Worm (Caenorhabditis elegans): ENCODE results near the gene dyf-18.

dyf-18 gene

DNA sequence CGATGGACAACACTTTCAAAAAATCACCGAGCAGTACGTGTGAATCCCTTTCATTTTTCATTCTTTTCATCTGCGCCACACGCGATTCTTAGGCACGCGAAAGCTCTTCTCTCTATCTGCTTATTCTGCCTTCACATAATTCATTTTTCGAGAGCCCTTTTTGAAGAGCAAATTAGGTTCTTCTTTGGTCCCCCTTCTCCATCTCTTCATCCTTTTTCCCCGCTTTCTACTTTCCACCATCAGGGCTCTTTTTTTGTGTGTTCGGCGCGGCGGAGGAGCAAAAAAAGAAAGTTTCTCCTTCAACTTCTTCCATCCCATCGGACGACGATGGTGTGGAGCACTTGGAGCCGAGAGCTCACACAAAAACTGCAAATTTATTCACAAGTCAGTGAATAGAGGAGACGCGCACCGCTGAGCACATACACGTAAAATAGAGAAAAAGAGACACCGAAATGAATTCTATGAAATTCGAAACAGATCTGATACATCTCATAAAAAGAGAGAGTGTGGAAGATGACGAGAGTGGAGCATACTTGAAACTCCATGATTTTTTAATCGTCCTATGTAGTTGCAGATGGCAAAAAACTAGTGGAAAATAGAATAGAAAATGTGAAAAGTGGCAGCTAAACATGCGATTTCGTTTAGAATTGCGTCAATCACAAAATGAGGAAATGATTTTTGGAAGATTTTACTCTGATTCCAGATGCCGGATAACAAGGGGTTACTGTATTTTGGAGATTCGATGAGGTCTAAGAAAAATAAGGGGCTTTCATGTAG, 15.7 kb downstream of the dyf-18 start:
- peak; percentile 5 for TF ChIP-seq ceh-27 (GFP tag; optimal IDR thresholded peaks at IDR 0.05)
- TF ChIP-seq zim-3 (tag; optimal IDR thresholded peaks at IDR 0.05): no peak

DNA sequence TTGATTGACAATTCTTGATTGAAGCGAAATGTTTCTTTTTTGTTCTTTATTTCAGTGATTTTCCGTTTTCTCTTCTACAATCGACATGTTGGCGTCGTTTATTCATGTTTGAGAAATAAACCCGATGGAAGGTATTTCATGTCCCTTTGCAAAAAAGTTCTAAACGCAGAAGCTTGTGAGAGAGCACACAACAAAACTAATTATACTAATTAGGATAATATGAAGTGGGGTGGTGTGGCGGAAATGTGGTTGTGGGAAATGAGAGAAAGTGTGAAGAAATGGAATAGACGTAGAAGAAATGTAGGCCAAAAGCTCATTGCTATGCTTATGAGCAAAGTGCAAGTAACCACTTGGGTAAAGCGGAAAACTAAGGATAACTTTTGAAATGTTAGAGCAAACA, 18.1 kb downstream of the dyf-18 start:
- TF ChIP-seq lin-35 (GFP tag; optimal IDR thresholded peaks at IDR 0.05) (no peak), chd-7 (tag; optimal IDR thresholded peaks at IDR 0.05) (no peak), F33H1.4 (GFP tag; IDR thresholded peaks at IDR 0.05) (no peak), nfyb-1 (GFP tag; IDR thresholded peaks at IDR 0.05) (no peak), ceh-79 (tag; optimal IDR thresholded peaks at IDR 0.05) (no peak), ekl-4 (GFP tag; IDR thresholded peaks at IDR 0.05) (no peak), cebp-2 (GFP tag; IDR thresholded peaks at IDR 0.05) (no peak), madf-3 (GFP tag; IDR thresholded peaks at IDR 0.05) (no peak), C06A6.2 (GFP tag; conservative IDR thresholded peaks at IDR 0.05) (no peak), lin-40 (tag; optimal IDR thresholded peaks at IDR 0.05) (no peak), aptf-3 (GFP tag; IDR thresholded peaks at IDR 0.05) (no peak), mel-28 (tag; optimal IDR thresholded peaks at IDR 0.05; ENCODE audit: borderline replicate concordance) (no peak), sptf-2 (GFP tag; optimal IDR thresholded peaks at IDR 0.05) (no peak), him-1 (tag; optimal IDR thresholded peaks at IDR 0.05) (no peak), F22D6.2 (tag; optimal IDR thresholded peaks at IDR 0.05) (no peak), dox-1 (GFP tag; IDR thresholded peaks at IDR 0.05) (no peak), sdz-38 (tag; optimal IDR thresholded peaks at IDR 0.05) (no peak)

DNA sequence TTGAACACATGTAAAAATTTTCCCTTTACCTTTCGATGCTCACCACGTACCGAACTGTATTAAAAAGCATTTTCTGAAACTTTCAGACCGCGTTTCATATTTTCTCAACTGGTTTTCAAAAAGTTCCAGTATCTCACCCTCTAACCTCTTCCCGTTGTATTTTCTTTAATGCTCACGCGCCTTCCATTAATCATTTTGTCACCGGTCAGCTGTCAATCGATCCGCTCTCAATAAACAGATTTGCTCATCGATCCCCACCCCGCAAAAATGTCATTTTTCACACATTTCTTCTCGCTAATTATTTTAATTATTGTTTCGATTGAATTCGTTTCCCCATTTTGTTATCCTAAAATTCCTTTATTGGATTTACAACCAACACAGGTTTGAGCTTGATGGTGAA, 21.9 kb downstream of the dyf-18 start, which contains the start of gene lpr-2:
TSS of gene lpr-2 (plus strand) at position 189 of the 400 bp plus-strand sequence.
- no peak for TF ChIP-seq egrh-3 (GFP tag; IDR thresholded peaks at IDR 0.05)
- no peak for TF ChIP-seq snpc-1.3 (tag; optimal IDR thresholded peaks at IDR 0.05; ENCODE audit: insufficient read depth)
- TF ChIP-seq B0261.1 (tag; optimal IDR thresholded peaks at IDR 0.05): no peak
- no peak for TF ChIP-seq ceh-91 (GFP tag; IDR thresholded peaks at IDR 0.05)
- no peak for TF ChIP-seq dox-1 (GFP tag; IDR thresholded peaks at IDR 0.05)
- TF ChIP-seq F37B4.10 (GFP tag; IDR thresholded peaks at IDR 0.05): no peak
- no peak for TF ChIP-seq athp-1 (tag; optimal IDR thresholded peaks at IDR 0.05)

DNA sequence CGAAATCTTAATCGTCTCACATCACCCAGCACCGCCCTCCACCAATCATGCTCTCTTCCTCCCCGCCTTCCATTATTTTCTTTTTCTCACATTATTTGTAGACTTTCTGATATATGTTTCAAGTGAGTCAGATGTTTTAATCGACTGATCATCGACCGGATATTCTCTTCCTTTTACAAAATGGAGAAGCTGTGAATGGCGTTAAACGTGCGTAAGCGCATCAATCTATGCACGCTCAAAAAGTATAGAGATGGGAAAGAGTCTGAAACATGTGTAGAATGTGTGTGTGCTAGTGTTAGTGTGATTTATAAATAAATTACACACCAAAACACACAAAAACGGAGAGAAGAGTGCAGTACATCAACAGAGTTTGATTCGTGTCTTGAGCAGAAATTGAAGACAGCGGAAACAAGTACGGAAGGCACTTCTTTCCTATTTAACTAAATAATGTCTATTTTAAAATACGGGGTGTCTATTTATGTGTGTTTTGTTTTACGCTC, 24.0 kb downstream of the dyf-18 start:
- TF ChIP-seq lin-54 (GFP tag; optimal IDR thresholded peaks at IDR 0.05): no peak
- TF ChIP-seq nfyb-1 (GFP tag; IDR thresholded peaks at IDR 0.05): no peak
- TF ChIP-seq let-526 (GFP tag; IDR thresholded peaks at IDR 0.05): no peak
- TF ChIP-seq athp-1 (tag; optimal IDR thresholded peaks at IDR 0.05): no peak
- no peak for TF ChIP-seq dpff-1 (tag; optimal IDR thresholded peaks at IDR 0.05)

DNA sequence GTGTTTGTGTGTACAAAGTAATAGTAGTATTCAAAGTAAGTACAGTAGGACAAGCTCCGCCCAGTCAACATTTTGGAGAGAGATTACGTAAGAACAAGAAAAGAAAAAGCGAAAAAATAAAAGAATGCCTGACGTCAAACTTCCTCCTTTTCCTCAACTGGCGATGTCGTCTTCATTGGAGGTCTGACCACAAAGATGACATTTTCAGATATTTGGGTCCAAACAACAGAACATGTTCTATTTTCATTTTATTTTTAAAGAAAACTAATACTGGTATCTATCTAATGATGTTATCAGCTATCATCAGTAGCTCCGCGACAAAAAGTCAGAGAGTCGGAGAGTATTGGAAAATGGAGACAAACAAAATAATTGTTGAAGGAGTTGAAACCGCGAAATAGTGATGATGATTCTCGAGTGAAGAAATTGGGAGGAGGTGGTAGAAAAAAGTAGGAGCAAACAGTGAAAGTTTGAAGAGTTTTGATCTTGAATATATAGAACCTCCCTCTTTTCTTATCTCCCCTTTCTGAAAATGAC, 27.2 kb downstream of the dyf-18 start, which contains the start of gene lips-5:
TSS of gene lips-5 (minus strand) at position 51 of the 534 bp plus-strand sequence.
- TF ChIP-seq madf-6 (GFP tag; IDR thresholded peaks at IDR 0.05): no peak
- TF ChIP-seq hrde-1 (tag; optimal IDR thresholded peaks at IDR 0.05; ENCODE audit: borderline replicate concordance): no peak
- no peak for TF ChIP-seq sdz-38 (tag; optimal IDR thresholded peaks at IDR 0.05)
- peak; percentile 47 for TF ChIP-seq nhr-80 (tag; optimal IDR thresholded peaks at IDR 0.05)
